Fruit fly (Drosophila melanogaster) whole organism, embryonic: ENCODE measurements around the gene CG14882.
A peak's percentile ranks its signal among the peaks of the same experiment; 100 is the strongest.

ENCODE experiments used
- CG10209 ChIP-seq: fragments of 200-800 bp; sonication (Bioruptor generic); optimal IDR thresholded peaks from 3 replicates; lab custom pipeline; 2017; ENCODE audit warnings: missing biosample characterization, mild to moderate bottlenecking, missing genetic modification characterization, missing genetic modification reagents
- CG11456 ChIP-seq: fragments of 200-800 bp; sonication (Bioruptor generic); IDR thresholded peaks from 3 replicates; pipeline ENCODE4 v1.3.6; 2022; ENCODE audit warnings: missing biosample characterization, missing genetic modification characterization
- CG11560 ChIP-seq: fragments of 200-800 bp; sonication (Bioruptor generic); IDR thresholded peaks from 3 replicates; pipeline ENCODE4 v1.3.6; 2022; ENCODE audit warnings: missing biosample characterization, missing genetic modification characterization
- CG13287 ChIP-seq: fragments of 200-800 bp; sonication (Bioruptor generic); IDR thresholded peaks from 2 replicates; pipeline ENCODE4 v1.3.6; 2022; ENCODE audit warnings: missing biosample characterization, missing genetic modification characterization; ENCODE audit not compliant: partially characterized antibody
- CG14014 ChIP-seq: fragments of 200-800 bp; sonication (Bioruptor generic); IDR thresholded peaks from 2 replicates; pipeline ENCODE4 v1.3.6; 2022; ENCODE audit warnings: missing biosample characterization, missing genetic modification characterization
- CG15479 ChIP-seq: fragments of 200-800 bp; sonication (Bioruptor generic); optimal IDR thresholded peaks from 3 replicates; lab custom pipeline; 2019; ENCODE audit warnings: missing biosample characterization, mild to moderate bottlenecking, missing genetic modification characterization, moderate library complexity
- CG1603 ChIP-seq: fragments of 200-800 bp; sonication (Bioruptor generic); optimal IDR thresholded peaks from 2 replicates; lab custom pipeline; 2019; ENCODE audit warnings: missing biosample characterization, mild to moderate bottlenecking, missing genetic modification characterization, moderate library complexity
- CG1647 ChIP-seq: fragments of 200-800 bp; sonication (Bioruptor generic); optimal IDR thresholded peaks from 3 replicates; lab custom pipeline; 2016; ENCODE audit warnings: missing biosample characterization, missing genetic modification characterization
- CG16863 ChIP-seq: fragments of 200-800 bp; sonication (Bioruptor generic); optimal IDR thresholded peaks from 3 replicates; lab custom pipeline; 2016; ENCODE audit warnings: missing biosample characterization, missing genetic modification characterization
- CG17361 ChIP-seq: fragments of 200-800 bp; sonication (Bioruptor generic); IDR thresholded peaks from 3 replicates; pipeline ENCODE4 v1.3.6; 2022; ENCODE audit warnings: missing biosample characterization, missing genetic modification characterization
- CG17612 ChIP-seq: fragments of 200-800 bp; sonication (Bioruptor generic); IDR thresholded peaks from 2 replicates; pipeline ENCODE4 v1.3.6; 2022; ENCODE audit warnings: missing biosample characterization, missing genetic modification characterization
- CG1792 ChIP-seq: fragments of 200-800 bp; sonication (Bioruptor generic); optimal IDR thresholded peaks from 2 replicates; lab custom pipeline; 2016; ENCODE audit warnings: missing biosample characterization, missing genetic modification characterization
- CG2116 ChIP-seq: fragments of 200-800 bp; sonication (Bioruptor generic); optimal IDR thresholded peaks from 3 replicates; lab custom pipeline; 2018; ENCODE audit warnings: missing biosample characterization, mild to moderate bottlenecking, missing genetic modification characterization
- CG31388 ChIP-seq: fragments of 200-800 bp; sonication (Bioruptor generic); optimal IDR thresholded peaks from 2 replicates; lab custom pipeline; 2016; ENCODE audit warnings: missing biosample characterization, missing genetic modification characterization
- CG42726 ChIP-seq: fragments of 200-800 bp; sonication (Bioruptor generic); IDR thresholded peaks from 2 replicates; pipeline ENCODE4 v1.3.6; 2022; ENCODE audit warnings: missing biosample characterization, missing genetic modification characterization; ENCODE audit not compliant: partially characterized antibody
- CG4282 ChIP-seq: fragments of 200-800 bp; sonication (Bioruptor generic); optimal IDR thresholded peaks from 2 replicates; lab custom pipeline; 2016; ENCODE audit warnings: missing biosample characterization, missing genetic modification characterization
- CG43689 ChIP-seq: fragments of 200-800 bp; sonication (Bioruptor generic); IDR thresholded peaks from 2 replicates; pipeline ENCODE4 v1.3.6; 2022; ENCODE audit warnings: missing biosample characterization, missing genetic modification characterization
- CG4730 ChIP-seq: fragments of 200-800 bp; sonication (Bioruptor generic); IDR thresholded peaks from 2 replicates; pipeline ENCODE4 v1.3.6; 2022; ENCODE audit warnings: missing biosample characterization, missing genetic modification characterization
- CG4820 ChIP-seq: fragments of 200-800 bp; sonication (Bioruptor generic); optimal IDR thresholded peaks from 3 replicates; lab custom pipeline; 2016; ENCODE audit warnings: missing biosample characterization, missing genetic modification characterization
- CG6272 ChIP-seq: fragments of 200-800 bp; sonication (Bioruptor generic); IDR thresholded peaks from 2 replicates; pipeline ENCODE4 v1.3.6; 2022; ENCODE audit warnings: missing biosample characterization, missing genetic modification characterization
- CG6813 ChIP-seq: fragments of 200-800 bp; sonication (Bioruptor generic); optimal IDR thresholded peaks from 2 replicates; lab custom pipeline; 2017; ENCODE audit warnings: missing biosample characterization, missing genetic modification characterization, mild to moderate bottlenecking, moderate library complexity, missing genetic modification reagents
- CG8290 ChIP-seq, 3 experiments: fragments of 200-800 bp; sonication (Bioruptor generic); optimal IDR thresholded peaks; 2 replicates each; lab custom pipeline; 2016 to 2019; ENCODE audit warnings: missing biosample characterization in 3 of 3, missing genetic modification characterization in 3 of 3, mild to moderate bottlenecking in 2 of 3, moderate library complexity in 1 of 3
- CG9876 ChIP-seq: fragments of 200-800 bp; sonication (Bioruptor generic); optimal IDR thresholded peaks from 2 replicates; lab custom pipeline; 2016; ENCODE audit warnings: missing biosample characterization, missing genetic modification characterization
- CG9932 ChIP-seq: fragments of 200-800 bp; sonication (Bioruptor generic); IDR thresholded peaks from 2 replicates; pipeline ENCODE4 v1.3.6; 2022; ENCODE audit warnings: missing biosample characterization, missing genetic modification characterization
- CHES-1-like ChIP-seq: fragments of 200-800 bp; sonication (Bioruptor generic); optimal IDR thresholded peaks from 2 replicates; lab custom pipeline; 2016; ENCODE audit warnings: missing biosample characterization, missing genetic modification characterization
- Chrac-16 ChIP-seq: fragments of 200-800 bp; sonication (Bioruptor generic); optimal IDR thresholded peaks from 3 replicates; lab custom pipeline; 2016; ENCODE audit warnings: missing biosample characterization, missing genetic modification characterization
- CrebB ChIP-seq: fragments of 200-800 bp; sonication (Bioruptor generic); optimal IDR thresholded peaks from 3 replicates; lab custom pipeline; 2018; ENCODE audit warnings: missing biosample characterization, mild to moderate bottlenecking, missing genetic modification characterization
- Deaf1 ChIP-seq: fragments of 200-800 bp; optimal IDR thresholded peaks from 3 replicates; lab custom pipeline; 2019; ENCODE audit warnings: missing biosample characterization, mild to moderate bottlenecking, missing genetic modification characterization, moderate library complexity
- Dref ChIP-seq: fragments of 200-800 bp; sonication (Bioruptor generic); IDR thresholded peaks from 2 replicates; pipeline ENCODE4 v1.3.6; 2022; ENCODE audit warnings: missing biosample characterization, missing genetic modification characterization
- Scr ChIP-seq: fragments of 200-800 bp; sonication (Bioruptor generic); IDR thresholded peaks from 2 replicates; pipeline ENCODE4 v1.3.6; 2022; ENCODE audit warnings: missing biosample characterization, missing genetic modification characterization; ENCODE audit not compliant: partially characterized antibody
- Sry-δ ChIP-seq: fragments of 200-800 bp; sonication (Bioruptor generic); optimal IDR thresholded peaks from 2 replicates; lab custom pipeline; 2016; ENCODE audit warnings: missing biosample characterization, missing genetic modification characterization
- abd-A ChIP-seq: fragments of 200-800 bp; sonication (Bioruptor generic); optimal IDR thresholded peaks from 3 replicates; lab custom pipeline; 2019; ENCODE audit warnings: missing biosample characterization, mild to moderate bottlenecking, missing genetic modification characterization, moderate library complexity
- bab2 ChIP-seq: fragments of 200-800 bp; sonication (Bioruptor generic); optimal IDR thresholded peaks from 2 replicates; lab custom pipeline; 2016; ENCODE audit warnings: missing biosample characterization, missing genetic modification characterization
- cad ChIP-seq: fragments of >200 bp; optimal IDR thresholded peaks from 2 replicates; lab custom pipeline; 2017; ENCODE audit warnings: missing biosample characterization, missing genetic modification characterization
- ci ChIP-seq: fragments of 200-800 bp; sonication (Bioruptor generic); IDR thresholded peaks from 3 replicates; pipeline ENCODE4 v1.3.6; 2022; ENCODE audit warnings: missing biosample characterization, missing genetic modification characterization
- crp ChIP-seq, 2 experiments: fragments of 200-800 bp; sonication (Bioruptor generic); optimal IDR thresholded peaks; 2 replicates in 1 of 2; 3 replicates in 1 of 2; lab custom pipeline; 2017; ENCODE audit warnings: missing biosample characterization in 2 of 2, missing genetic modification characterization in 2 of 2, mild to moderate bottlenecking in 1 of 2, moderate library complexity in 1 of 2
- exex ChIP-seq: fragments of 200-800 bp; sonication (Bioruptor generic); optimal IDR thresholded peaks from 4 replicates; lab custom pipeline; 2018; ENCODE audit warnings: missing biosample characterization, mild to moderate bottlenecking, missing genetic modification characterization, moderate library complexity
- gsb-n ChIP-seq: fragments of 200-800 bp; sonication (Bioruptor generic); optimal IDR thresholded peaks from 3 replicates; lab custom pipeline; 2018; ENCODE audit warnings: missing biosample characterization, mild to moderate bottlenecking, missing genetic modification characterization
- hth ChIP-seq: fragments of >200 bp; optimal IDR thresholded peaks from 2 replicates; lab custom pipeline; 2017; ENCODE audit warnings: inconsistent platforms
- inv ChIP-seq: fragments of 200-800 bp; sonication (Bioruptor generic); IDR thresholded peaks from 2 replicates; pipeline ENCODE4 v1.3.6; 2022; ENCODE audit warnings: missing biosample characterization, missing genetic modification characterization; ENCODE audit not compliant: partially characterized antibody
- kah ChIP-seq: fragments of 200-800 bp; sonication (Bioruptor generic); optimal IDR thresholded peaks from 2 replicates; lab custom pipeline; 2018; ENCODE audit warnings: missing biosample characterization, mild to moderate bottlenecking, missing genetic modification characterization
- mld ChIP-seq: fragments of 200-800 bp; sonication (Bioruptor generic); IDR thresholded peaks from 3 replicates; pipeline ENCODE4 v1.3.6; 2022; ENCODE audit warnings: missing biosample characterization, missing genetic modification characterization; ENCODE audit not compliant: partially characterized antibody
- otp ChIP-seq: fragments of 200-800 bp; sonication (Bioruptor generic); IDR thresholded peaks from 3 replicates; pipeline ENCODE4, ENCODE4 v1.3.6; 2022; ENCODE audit warnings: missing biosample characterization, missing genetic modification characterization
- ranshi ChIP-seq: fragments of 200-800 bp; sonication (Bioruptor generic); IDR thresholded peaks from 2 replicates; pipeline ENCODE4 v1.3.6; 2022; ENCODE audit warnings: missing biosample characterization, missing genetic modification characterization
- sc ChIP-seq, 3 experiments: fragments of >200 bp in 2 of 3; fragments of 200-800 bp in 1 of 3; sonication (Bioruptor generic) in 1 of 3; optimal IDR thresholded peaks; 2 replicates in 2 of 3; 3 replicates in 1 of 3; lab custom pipeline; 2017; ENCODE audit warnings: mild to moderate bottlenecking in 1 of 3, missing biosample characterization in 1 of 3, missing genetic modification characterization in 1 of 3, missing genetic modification reagents in 1 of 3
- sd ChIP-seq: fragments of 200-800 bp; sonication (Bioruptor generic); optimal IDR thresholded peaks from 3 replicates; lab custom pipeline; 2018; ENCODE audit warnings: missing biosample characterization, mild to moderate bottlenecking, missing genetic modification characterization, moderate library complexity
- twi ChIP-seq: fragments of 200-800 bp; optimal IDR thresholded peaks from 2 replicates; lab custom pipeline; 2019; ENCODE audit warnings: missing biosample characterization, mild to moderate bottlenecking, missing genetic modification characterization, moderate library complexity
- vfl ChIP-seq: fragments of 200-800 bp; sonication (Bioruptor generic); optimal IDR thresholded peaks from 2 replicates; lab custom pipeline; 2016; ENCODE audit warnings: missing biosample characterization, missing genetic modification characterization

CG14882 gene

dm6 chr3R:16448378-16449134 is 5.5 kb downstream of the CG14882 start (continued):
- no peak for TF ChIP-seq sc (optimal IDR thresholded peaks at IDR 0.05; lab: Kevin White, UChicago)
- TF ChIP-seq sc (GFP tag; optimal IDR thresholded peaks at IDR 0.05; lab: Kevin White, UChicago), result no peak
- TF ChIP-seq CG31388 (GFP tag; lab: Kevin White, UChicago), result no peak
- no peak for TF ChIP-seq CG15479 (GFP tag; lab: Kevin White, UChicago)
- TF ChIP-seq CG1603, result peak; percentile 97
- TF ChIP-seq CG16863 (GFP tag; lab: Kevin White, UChicago), result peak; percentile 1
- no peak for TF ChIP-seq vfl (GFP tag; lab: Kevin White, UChicago)
- peak; percentile 83; the same call in 2 of the 3 replicates for TF ChIP-seq CG11456 (GFP tag; lab: Robert Waterston, UW)
- 0 out of 3 replicates have a peak, but pooled peaks have one; percentile 86 for TF ChIP-seq CG17361 (GFP tag; lab: Robert Waterston, UW)
- peak; percentile 32 for TF ChIP-seq CG1647 (GFP tag; lab: Kevin White, UChicago)
- no peak for TF ChIP-seq kah (GFP tag; lab: Kevin White, UChicago)
- peak; percentile 54 for TF ChIP-seq CG17612 (GFP tag; lab: Robert Waterston, UW)
- no peak for TF ChIP-seq CG8290 (GFP tag; optimal IDR thresholded peaks at IDR 0.05; lab: Kevin White, UChicago)
- TF ChIP-seq CG8290 (tag; optimal IDR thresholded peaks at IDR 0.05; lab: Kevin White, UChicago), result peak in 1 of 2 experiments; percentile 97
- no peak for TF ChIP-seq Dref (GFP tag; lab: Robert Waterston, UW)
- TF ChIP-seq Sry-δ, result no peak
- no peak for TF ChIP-seq Scr
- TF ChIP-seq ci, result peak; percentile 96
- TF ChIP-seq exex (tag; lab: Kevin White, UChicago), result no peak
- no peak for TF ChIP-seq CHES-1-like (GFP tag; lab: Kevin White, UChicago)
- no peak for TF ChIP-seq CG2116 (GFP tag; lab: Kevin White, UChicago)
- TF ChIP-seq sd, result peak; percentile 59
- TF ChIP-seq CG4820 (GFP tag; lab: Kevin White, UChicago), result peak; percentile 40
- TF ChIP-seq CG13287 (GFP tag; lab: Robert Waterston, UW), result no peak
- TF ChIP-seq twi, result no peak
- peak; percentile 67 for TF ChIP-seq CrebB (tag; lab: Kevin White, UChicago)
- peak; percentile 13 for TF ChIP-seq CG1792
- TF ChIP-seq mld (GFP tag; lab: Robert Waterston, UW), result no peak
- no peak for TF ChIP-seq CG42726 (GFP tag; lab: Robert Waterston, UW)
- peak; percentile 71 for TF ChIP-seq CG14014
- TF ChIP-seq CG9932 (GFP tag; lab: Robert Waterston, UW), result peak; percentile 29; the same call in 1 of the 2 replicates
- peak; percentile 70 for TF ChIP-seq CG4730 (GFP tag; lab: Robert Waterston, UW)
- TF ChIP-seq bab2 (GFP tag; lab: Kevin White, UChicago), result peak; percentile 35
- TF ChIP-seq CG9876 (GFP tag; lab: Kevin White, UChicago), result peak; percentile 62
- TF ChIP-seq CG43689, result peak; percentile 66
- TF ChIP-seq CG10209 (GFP tag; lab: Kevin White, UChicago), result peak; percentile 51
- peak; percentile 45 for TF ChIP-seq CG4282
- TF ChIP-seq cad (GFP tag; lab: Kevin White, UChicago), result no peak
- TF ChIP-seq CG6272 (GFP tag; lab: Robert Waterston, UW), result peak; percentile 74
- TF ChIP-seq Deaf1 (tag; lab: Kevin White, UChicago), result no peak
- peak in 1 of 2 experiments; percentile 11 for TF ChIP-seq crp (GFP tag; optimal IDR thresholded peaks at IDR 0.05; lab: Kevin White, UChicago)
- TF ChIP-seq gsb-n (tag; lab: Kevin White, UChicago), result peak; percentile 78
- TF ChIP-seq CG11560 (tag; lab: Robert Waterston, UW), result no peak; the same call in 2 of the 3 replicates
- peak; percentile 93 for TF ChIP-seq otp (GFP tag; lab: Robert Waterston, UW)
- peak; percentile 76 for TF ChIP-seq ranshi
- no peak for TF ChIP-seq hth (lab: Kevin White, UChicago)
- no peak for TF ChIP-seq inv (GFP tag; lab: Robert Waterston, UW)
- TF ChIP-seq Chrac-16, result peak; percentile 47
- peak; percentile 29 for TF ChIP-seq CG6813 (GFP tag; lab: Kevin White, UChicago)
- no peak for TF ChIP-seq abd-A (tag; lab: Kevin White, UChicago)
